Worm (Caenorhabditis elegans) whole organism, L2 larva: ENCODE data around the gene sra-35.

Experiments
- C34F6.9 ChIP-seq: fragments of 150-350 bp; optimal IDR thresholded peaks from 2 replicates; lab custom pipeline; 2014; ENCODE audit warnings: missing biosample characterization, missing genetic modification characterization
- F13H6.1 ChIP-seq: sonication (generic microtip); optimal IDR thresholded peaks from 2 replicates; lab custom pipeline; 2016; ENCODE audit warnings: missing genetic modification characterization, missing compliant biosample characterization
- R02D3.7 ChIP-seq: fragments of 150-350 bp; optimal IDR thresholded peaks from 2 replicates; lab custom pipeline; 2014; ENCODE audit warnings: missing biosample characterization, missing genetic modification characterization
- Y55F3AM.14 ChIP-seq: fragments of 200-800 bp; sonication (Bioruptor generic); optimal IDR thresholded peaks from 2 replicates; lab custom pipeline; 2018; ENCODE audit warnings: mild to moderate bottlenecking, missing genetic modification characterization, missing compliant biosample characterization
- ZK546.5 ChIP-seq: sonication (generic microtip); optimal IDR thresholded peaks from 2 replicates; lab custom pipeline; 2017; ENCODE audit warnings: missing biosample characterization, missing genetic modification characterization
- aly-2 ChIP-seq: fragments of 150-350 bp; optimal IDR thresholded peaks from 2 replicates; lab custom pipeline; 2014; ENCODE audit warnings: missing biosample characterization, missing genetic modification characterization
- ama-1 ChIP-seq: fragments of 150-350 bp; optimal IDR thresholded peaks from 2 replicates; lab custom pipeline; 2018; ENCODE audit warnings: inconsistent platforms
- blmp-1 ChIP-seq: sonication (generic microtip); optimal IDR thresholded peaks from 2 replicates; lab custom pipeline; 2017; ENCODE audit warnings: missing genetic modification characterization, mild to moderate bottlenecking, missing compliant biosample characterization, antibody characterized with exemption, moderate library complexity; ENCODE audit not compliant: insufficient read depth
- ceh-16 ChIP-seq: fragments of 150-350 bp; optimal IDR thresholded peaks from 2 replicates; lab custom pipeline; 2014; ENCODE audit warnings: missing biosample characterization, missing genetic modification characterization
- crh-2 ChIP-seq: sonication (generic microtip); optimal IDR thresholded peaks from 2 replicates; lab custom pipeline; 2017; ENCODE audit warnings: missing biosample characterization, missing genetic modification characterization
- dmd-4 ChIP-seq: sonication (generic microtip); optimal IDR thresholded peaks from 2 replicates; lab custom pipeline; 2017; ENCODE audit warnings: missing biosample characterization, missing genetic modification characterization
- egl-27 ChIP-seq: sonication (generic microtip); optimal IDR thresholded peaks from 3 replicates; lab custom pipeline; 2017; ENCODE audit warnings: missing biosample characterization, missing genetic modification reagents, missing genetic modification characterization
- elt-1 ChIP-seq: fragments of 150-350 bp; optimal IDR thresholded peaks from 2 replicates; lab custom pipeline; 2014; ENCODE audit warnings: missing biosample characterization, missing genetic modification characterization
- fos-1 ChIP-seq: fragments of 150-350 bp; optimal IDR thresholded peaks from 2 replicates; lab custom pipeline; 2014; ENCODE audit warnings: missing biosample characterization, missing genetic modification characterization
- gmeb-1 ChIP-seq: fragments of 150-350 bp; optimal IDR thresholded peaks from 2 replicates; lab custom pipeline; 2014; ENCODE audit warnings: missing biosample characterization, missing genetic modification characterization
- lin-11 ChIP-seq: fragments of 150-350 bp; sonication (generic microtip); optimal IDR thresholded peaks from 2 replicates; lab custom pipeline; 2014; ENCODE audit warnings: missing biosample characterization, missing genetic modification characterization, inconsistent platforms, mixed read lengths
- lin-13 ChIP-seq: fragments of 150-350 bp; optimal IDR thresholded peaks from 2 replicates; lab custom pipeline; 2014; ENCODE audit warnings: missing biosample characterization, missing genetic modification reagents, missing genetic modification characterization
- lin-39 ChIP-seq: fragments of 150-350 bp; optimal IDR thresholded peaks from 2 replicates; lab custom pipeline; 2014; ENCODE audit warnings: missing biosample characterization, missing genetic modification reagents, missing genetic modification characterization
- lsy-2 ChIP-seq, 2 experiments: fragments of 150-350 bp in 1 of 2; sonication (generic microtip) in 1 of 2; optimal IDR thresholded peaks; 2 replicates each; lab custom pipeline; 2014 to 2017; ENCODE audit warnings: missing biosample characterization in 2 of 2, missing genetic modification characterization in 2 of 2
- mab-5 ChIP-seq: fragments of 150-350 bp; optimal IDR thresholded peaks from 2 replicates; lab custom pipeline; 2014; ENCODE audit warnings: missing biosample characterization, missing genetic modification characterization
- nhr-10 ChIP-seq: sonication (generic microtip); optimal IDR thresholded peaks from 2 replicates; lab custom pipeline; 2017; ENCODE audit warnings: missing biosample characterization, missing genetic modification characterization
- nhr-11 ChIP-seq: fragments of 150-350 bp; optimal IDR thresholded peaks from 2 replicates; lab custom pipeline; 2014; ENCODE audit warnings: missing biosample characterization, missing genetic modification characterization
- nhr-12 ChIP-seq: fragments of 150-350 bp; optimal IDR thresholded peaks from 2 replicates; lab custom pipeline; 2014; ENCODE audit warnings: missing biosample characterization, missing genetic modification characterization
- nhr-129 ChIP-seq: fragments of 150-350 bp; optimal IDR thresholded peaks from 2 replicates; lab custom pipeline; 2014; ENCODE audit warnings: missing biosample characterization, missing genetic modification characterization
- nhr-21 ChIP-seq: fragments of 150-350 bp; optimal IDR thresholded peaks from 2 replicates; lab custom pipeline; 2014; ENCODE audit warnings: missing biosample characterization, missing genetic modification characterization
- nhr-23 ChIP-seq: fragments of 150-350 bp; optimal IDR thresholded peaks from 2 replicates; lab custom pipeline; 2014; ENCODE audit warnings: missing biosample characterization, missing genetic modification reagents, missing genetic modification characterization
- nhr-6 ChIP-seq: fragments of 150-350 bp; optimal IDR thresholded peaks from 2 replicates; lab custom pipeline; 2014; ENCODE audit warnings: missing biosample characterization, missing genetic modification characterization
- nhr-77 ChIP-seq: fragments of 150-350 bp; optimal IDR thresholded peaks from 2 replicates; lab custom pipeline; 2014; ENCODE audit warnings: missing biosample characterization, missing genetic modification characterization
- peb-1 ChIP-seq: fragments of 150-350 bp; optimal IDR thresholded peaks from 2 replicates; lab custom pipeline; 2014; ENCODE audit warnings: missing biosample characterization, missing genetic modification characterization
- sma-3 ChIP-seq: sonication (generic microtip); optimal IDR thresholded peaks from 2 replicates; lab custom pipeline; 2016; ENCODE audit warnings: missing genetic modification reagents, missing genetic modification characterization, missing compliant biosample characterization
- sma-9 ChIP-seq, 2 experiments: fragments of 150-350 bp in 1 of 2; sonication (generic microtip) in 1 of 2; optimal IDR thresholded peaks; 2 replicates each; lab custom pipeline; 2014 to 2016; ENCODE audit warnings: missing genetic modification characterization in 2 of 2, mild to moderate bottlenecking in 1 of 2, missing biosample characterization in 1 of 2, missing compliant biosample characterization in 1 of 2, missing genetic modification reagents in 1 of 2, moderate library complexity in 1 of 2
- snpc-4 ChIP-seq: fragments of 150-350 bp; optimal IDR thresholded peaks from 2 replicates; lab custom pipeline; 2014; ENCODE audit warnings: missing biosample characterization, missing genetic modification characterization
- unc-39 ChIP-seq: fragments of 150-350 bp; optimal IDR thresholded peaks from 2 replicates; lab custom pipeline; 2014; ENCODE audit warnings: missing biosample characterization, missing genetic modification characterization
- unc-55 ChIP-seq: fragments of 150-350 bp; sonication (generic microtip); optimal IDR thresholded peaks from 3 replicates; lab custom pipeline; 2014; ENCODE audit warnings: missing biosample characterization, missing genetic modification reagents, missing genetic modification characterization
- unc-62 ChIP-seq: fragments of 150-350 bp; optimal IDR thresholded peaks from 2 replicates; lab custom pipeline; 2014; ENCODE audit warnings: missing biosample characterization, missing genetic modification reagents, missing genetic modification characterization
- zag-1 ChIP-seq: fragments of 150-350 bp; optimal IDR thresholded peaks from 2 replicates; lab custom pipeline; 2014; ENCODE audit warnings: missing biosample characterization, missing genetic modification characterization

The sra-35 gene

ce11 chrII:4571868-4572267 is 44.2 kb upstream of the sra-35 start, which contains the start of gene vab-1:
vab-1 (plus strand) TSS chrII:4572000.
- TF ChIP-seq sma-3 (GFP tag; lab: Kevin White, UChicago) (no peak), unc-39 (tag; lab: Kevin White, UChicago) (no peak), zag-1 (tag; lab: Kevin White, UChicago) (no peak), sma-9 (GFP tag; optimal IDR thresholded peaks at IDR 0.05; lab: Kevin White, UChicago) (no peak), sma-9 (tag; optimal IDR thresholded peaks at IDR 0.05; lab: Kevin White, UChicago) (no peak), nhr-10 (tag; lab: Kevin White, UChicago) (no peak), lin-39 (no peak), R02D3.7 (tag; lab: Kevin White, UChicago) (no peak), unc-55 (GFP tag; lab: Kevin White, UChicago) (no peak), ama-1 (lab: Kevin White, UChicago) (no peak), lin-13 (GFP tag; lab: Kevin White, UChicago) (no peak), egl-27 (tag; lab: Kevin White, UChicago) (no peak), snpc-4 (tag; lab: Kevin White, UChicago) (no peak), C34F6.9 (no peak)

- no peak for TF ChIP-seq unc-39 (tag; lab: Kevin White, UChicago)
- no peak for TF ChIP-seq mab-5 (tag; lab: Kevin White, UChicago)
- no peak for TF ChIP-seq sma-9 (GFP tag; optimal IDR thresholded peaks at IDR 0.05; lab: Kevin White, UChicago)
- TF ChIP-seq sma-9 (tag; optimal IDR thresholded peaks at IDR 0.05; lab: Kevin White, UChicago): no peak
- TF ChIP-seq elt-1: no peak
- no peak for TF ChIP-seq nhr-129 (tag; lab: Kevin White, UChicago)
- no peak for TF ChIP-seq peb-1
- no peak for TF ChIP-seq nhr-12
- TF ChIP-seq R02D3.7 (tag; lab: Kevin White, UChicago): no peak
- TF ChIP-seq ZK546.5 (tag; lab: Kevin White, UChicago): no peak
- TF ChIP-seq lsy-2 (tag; optimal IDR thresholded peaks at IDR 0.05; lab: Kevin White, UChicago): no peak
- no peak for TF ChIP-seq crh-2 (tag; lab: Kevin White, UChicago)
- no peak for TF ChIP-seq gmeb-1 (tag; lab: Kevin White, UChicago)
- TF ChIP-seq dmd-4 (tag; lab: Kevin White, UChicago): no peak
- no peak for TF ChIP-seq aly-2
- TF ChIP-seq sma-3 (GFP tag; lab: Kevin White, UChicago): no peak
- TF ChIP-seq fos-1 (tag; lab: Kevin White, UChicago): no peak
Observed at ce11 chrII:4571112-4571511, 43.4 kb upstream of the sra-35 start.

ce11 chrII:4566237-4566636 is 38.5 kb upstream of the sra-35 start:
- no peak for TF ChIP-seq nhr-21 (tag; lab: Kevin White, UChicago)
- no peak for TF ChIP-seq blmp-1 (tag; lab: Kevin White, UChicago)
- TF ChIP-seq snpc-4 (tag; lab: Kevin White, UChicago): no peak
- no peak for TF ChIP-seq fos-1 (tag; lab: Kevin White, UChicago)
- TF ChIP-seq aly-2: no peak
- TF ChIP-seq elt-1: no peak
- no peak for TF ChIP-seq lsy-2 (tag; optimal IDR thresholded peaks at IDR 0.05; lab: Kevin White, UChicago)
- TF ChIP-seq nhr-23 (tag; lab: Kevin White, UChicago): no peak
- no peak for TF ChIP-seq sma-9 (GFP tag; optimal IDR thresholded peaks at IDR 0.05; lab: Kevin White, UChicago)
- TF ChIP-seq sma-9 (tag; optimal IDR thresholded peaks at IDR 0.05; lab: Kevin White, UChicago): no peak

- TF ChIP-seq nhr-77 (tag; lab: Kevin White, UChicago) (no peak), F13H6.1 (no peak), sma-3 (GFP tag; lab: Kevin White, UChicago) (no peak), lin-11 (no peak), zag-1 (tag; lab: Kevin White, UChicago) (no peak), nhr-6 (tag; lab: Kevin White, UChicago) (no peak), fos-1 (tag; lab: Kevin White, UChicago) (no peak), ceh-16 (tag; lab: Kevin White, UChicago) (no peak), Y55F3AM.14 (GFP tag; lab: Kevin White, UChicago) (no peak), nhr-10 (tag; lab: Kevin White, UChicago) (no peak), R02D3.7 (tag; lab: Kevin White, UChicago) (no peak), crh-2 (tag; lab: Kevin White, UChicago) (no peak), unc-62 (GFP tag; lab: Kevin White, UChicago) (no peak), ama-1 (lab: Kevin White, UChicago) (no peak), lsy-2 (tag; optimal IDR thresholded peaks at IDR 0.05; lab: Kevin White, UChicago) (no peak), gmeb-1 (tag; lab: Kevin White, UChicago) (no peak), nhr-11 (tag; lab: Kevin White, UChicago) (no peak)
Observed at ce11 chrII:4565205-4565604, 37.5 kb upstream of the sra-35 start.
